Worm (Caenorhabditis elegans): ENCODE data around the gene Y38F1A.4.

DNA sequence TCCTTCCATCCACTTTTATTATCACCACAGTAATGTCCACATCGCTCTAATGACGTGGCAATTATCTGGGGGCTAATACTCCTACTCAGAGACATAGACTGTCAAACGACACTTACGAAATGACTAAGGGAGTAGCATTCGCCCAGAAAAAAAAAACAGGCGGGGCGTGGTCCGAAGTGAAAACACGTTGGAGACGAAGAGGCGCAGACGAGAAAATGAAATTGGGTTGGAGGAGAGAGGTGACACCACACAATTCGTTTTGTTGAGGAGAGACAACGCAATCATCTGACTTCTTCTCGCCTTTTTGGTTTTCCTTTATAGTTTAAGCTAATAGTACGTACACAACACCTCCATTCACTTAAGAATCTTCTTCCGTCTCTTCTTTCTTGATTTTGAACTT lies 30.4 kb downstream of the Y38F1A.4 start:
- TF ChIP-seq set-16 (GFP tag; IDR thresholded peaks at IDR 0.05) (no peak), attf-4 (tag; optimal IDR thresholded peaks at IDR 0.05) (no peak), spr-1 (tag; optimal IDR thresholded peaks at IDR 0.05) (no peak), lsy-2 (tag; optimal IDR thresholded peaks at IDR 0.05) (no peak)

Data from whole organism, L4 larva.